Worm (Caenorhabditis elegans) whole organism, L2 larva: ENCODE data around the gene C02E7.6.

Experiments
- alr-1 ChIP-seq: fragments of 150-350 bp; optimal IDR thresholded peaks from 2 replicates; lab custom pipeline; 2014; ENCODE audit warnings: missing biosample characterization, missing genetic modification characterization
- ceh-82 ChIP-seq: fragments of 150-350 bp; optimal IDR thresholded peaks from 2 replicates; lab custom pipeline; 2014; ENCODE audit warnings: missing biosample characterization, missing genetic modification characterization
- nhr-10 ChIP-seq: sonication (generic microtip); optimal IDR thresholded peaks from 2 replicates; lab custom pipeline; 2017; ENCODE audit warnings: missing biosample characterization, missing genetic modification characterization
- nhr-237 ChIP-seq: fragments of 150-350 bp; optimal IDR thresholded peaks from 2 replicates; lab custom pipeline; 2014; ENCODE audit warnings: missing biosample characterization, missing genetic modification characterization
- nhr-77 ChIP-seq: fragments of 150-350 bp; optimal IDR thresholded peaks from 2 replicates; lab custom pipeline; 2014; ENCODE audit warnings: missing biosample characterization, missing genetic modification characterization
- unc-62 ChIP-seq: fragments of 150-350 bp; optimal IDR thresholded peaks from 2 replicates; lab custom pipeline; 2014; ENCODE audit warnings: missing biosample characterization, missing genetic modification reagents, missing genetic modification characterization

ce11 chrV:4948635-4949034 is 29.6 kb downstream of the C02E7.6 start, which contains the start of gene str-209:
- TF ChIP-seq nhr-10 (tag; lab: Kevin White, UChicago), result no peak
- TF ChIP-seq nhr-237 (tag; lab: Kevin White, UChicago), result no peak
- TF ChIP-seq nhr-77 (tag; lab: Kevin White, UChicago), result no peak
- TF ChIP-seq unc-62 (GFP tag; lab: Kevin White, UChicago), result no peak
- TF ChIP-seq alr-1 (tag; lab: Kevin White, UChicago), result no peak
- TF ChIP-seq ceh-82, result no peak
